Fruit fly (Drosophila melanogaster) whole organism, embryonic: ENCODE data around the gene CG11828.

Source experiments
- ATbp ChIP-seq: fragments of 200-800 bp; sonication (Bioruptor generic); optimal IDR thresholded peaks from 2 replicates; lab custom pipeline; 2017; ENCODE audit warnings: missing biosample characterization, mild to moderate bottlenecking, missing genetic modification characterization, missing genetic modification reagents
- Ada2b ChIP-seq: fragments of 200-800 bp; sonication (Bioruptor generic); IDR thresholded peaks from 2 replicates; pipeline ENCODE4 v1.3.6; 2022; ENCODE audit warnings: missing biosample characterization, missing genetic modification characterization
- BEAF-32 ChIP-seq: fragments of 200-800 bp; sonication (Bioruptor generic); optimal IDR thresholded peaks from 3 replicates; lab custom pipeline; 2017; ENCODE audit warnings: missing biosample characterization, missing genetic modification characterization, mild to moderate bottlenecking, moderate library complexity, missing genetic modification reagents
- Bgb ChIP-seq: fragments of 200-800 bp; sonication (Bioruptor generic); IDR thresholded peaks from 2 replicates; pipeline ENCODE4 v1.3.6; 2022; ENCODE audit warnings: missing biosample characterization, missing genetic modification characterization; ENCODE audit not compliant: partially characterized antibody
- CG10274 ChIP-seq: fragments of 200-800 bp; sonication (Bioruptor generic); optimal IDR thresholded peaks from 3 replicates; lab custom pipeline; 2017; ENCODE audit warnings: missing biosample characterization, mild to moderate bottlenecking, missing genetic modification characterization
- CG10321 ChIP-seq: fragments of 200-800 bp; sonication (Bioruptor generic); IDR thresholded peaks from 2 replicates; pipeline ENCODE4 v1.3.6; 2022; ENCODE audit warnings: missing biosample characterization, missing genetic modification characterization
- CG10366 ChIP-seq: fragments of 200-800 bp; sonication (Bioruptor generic); IDR thresholded peaks from 2 replicates; pipeline ENCODE4 v1.3.6; 2022; ENCODE audit warnings: missing biosample characterization, missing genetic modification characterization
- CG10543 ChIP-seq: fragments of 200-800 bp; sonication (Bioruptor generic); optimal IDR thresholded peaks from 3 replicates; lab custom pipeline; 2017; ENCODE audit warnings: missing biosample characterization, mild to moderate bottlenecking, missing genetic modification characterization, moderate library complexity
- CG11560 ChIP-seq: fragments of 200-800 bp; sonication (Bioruptor generic); IDR thresholded peaks from 3 replicates; pipeline ENCODE4 v1.3.6; 2022; ENCODE audit warnings: missing biosample characterization, missing genetic modification characterization
- CG12391 ChIP-seq: fragments of 200-800 bp; sonication (Bioruptor generic); optimal IDR thresholded peaks from 3 replicates; lab custom pipeline; 2018; ENCODE audit warnings: missing biosample characterization, mild to moderate bottlenecking, missing genetic modification characterization, moderate library complexity
- CG14050 ChIP-seq: fragments of 200-800 bp; sonication (Bioruptor generic); IDR thresholded peaks from 3 replicates; pipeline ENCODE4 v1.3.6; 2022; ENCODE audit warnings: missing biosample characterization, missing genetic modification characterization
- CG15479 ChIP-seq: fragments of 200-800 bp; sonication (Bioruptor generic); optimal IDR thresholded peaks from 3 replicates; lab custom pipeline; 2019; ENCODE audit warnings: missing biosample characterization, mild to moderate bottlenecking, missing genetic modification characterization, moderate library complexity
- CG16813 ChIP-seq: fragments of 200-800 bp; sonication (Bioruptor generic); IDR thresholded peaks from 3 replicates; pipeline ENCODE4 v1.3.6; 2022; ENCODE audit warnings: missing biosample characterization, missing genetic modification characterization; ENCODE audit not compliant: partially characterized antibody
- CG17568 ChIP-seq: fragments of 200-800 bp; sonication (Bioruptor generic); optimal IDR thresholded peaks from 2 replicates; lab custom pipeline; 2018; ENCODE audit warnings: missing biosample characterization, mild to moderate bottlenecking, missing genetic modification characterization, moderate library complexity
- CG2116 ChIP-seq: fragments of 200-800 bp; sonication (Bioruptor generic); optimal IDR thresholded peaks from 3 replicates; lab custom pipeline; 2018; ENCODE audit warnings: missing biosample characterization, mild to moderate bottlenecking, missing genetic modification characterization
- CG31441 ChIP-seq: fragments of 200-800 bp; sonication (Bioruptor generic); IDR thresholded peaks from 2 replicates; pipeline ENCODE4 v1.3.6; 2022; ENCODE audit warnings: missing biosample characterization, missing genetic modification characterization
- CG3726 ChIP-seq: fragments of 200-800 bp; sonication (Bioruptor generic); IDR thresholded peaks from 3 replicates; pipeline ENCODE4, ENCODE4 v1.3.6; 2022; ENCODE audit warnings: missing biosample characterization, missing genetic modification characterization
- CG4360 ChIP-seq: fragments of 200-800 bp; sonication (Bioruptor generic); IDR thresholded peaks from 2 replicates; pipeline ENCODE4 v1.3.6; 2022; ENCODE audit warnings: missing biosample characterization, missing genetic modification characterization
- CG4707 ChIP-seq: fragments of 200-800 bp; sonication (Bioruptor generic); optimal IDR thresholded peaks from 2 replicates; lab custom pipeline; 2018; ENCODE audit warnings: missing biosample characterization, mild to moderate bottlenecking, missing genetic modification characterization, moderate library complexity
- CG6683 ChIP-seq: fragments of 200-800 bp; sonication (Bioruptor generic); optimal IDR thresholded peaks from 2 replicates; lab custom pipeline; 2017; ENCODE audit warnings: missing biosample characterization, mild to moderate bottlenecking, missing genetic modification characterization, missing genetic modification reagents
- CG6813 ChIP-seq: fragments of 200-800 bp; sonication (Bioruptor generic); optimal IDR thresholded peaks from 2 replicates; lab custom pipeline; 2017; ENCODE audit warnings: missing biosample characterization, missing genetic modification characterization, mild to moderate bottlenecking, moderate library complexity, missing genetic modification reagents
- CG7357 ChIP-seq: fragments of 200-800 bp; sonication (Bioruptor generic); IDR thresholded peaks from 3 replicates; pipeline ENCODE4 v1.3.6; 2022; ENCODE audit warnings: missing biosample characterization, missing genetic modification characterization
- CG7372 ChIP-seq: fragments of 200-800 bp; sonication (Bioruptor generic); IDR thresholded peaks from 2 replicates; pipeline ENCODE4 v1.3.6; 2022; ENCODE audit warnings: missing biosample characterization, missing genetic modification characterization
- CG8765 ChIP-seq: fragments of 200-800 bp; sonication (Bioruptor generic); IDR thresholded peaks from 2 replicates; pipeline ENCODE4 v1.3.6; 2022; ENCODE audit warnings: missing biosample characterization, missing genetic modification characterization
- CG8924 ChIP-seq: fragments of 200-800 bp; optimal IDR thresholded peaks from 3 replicates; lab custom pipeline; 2019; ENCODE audit warnings: missing biosample characterization, mild to moderate bottlenecking, missing genetic modification characterization, moderate library complexity
- Chrac-16 ChIP-seq: fragments of 200-800 bp; sonication (Bioruptor generic); optimal IDR thresholded peaks from 3 replicates; lab custom pipeline; 2016; ENCODE audit warnings: missing biosample characterization, missing genetic modification characterization
- Fer1 ChIP-seq: fragments of 200-800 bp; sonication (Bioruptor generic); optimal IDR thresholded peaks from 2 replicates; lab custom pipeline; 2017; ENCODE audit warnings: missing biosample characterization, mild to moderate bottlenecking, missing genetic modification characterization
- Fer3 ChIP-seq: fragments of 200-800 bp; sonication (Bioruptor generic); optimal IDR thresholded peaks from 2 replicates; lab custom pipeline; 2018; ENCODE audit warnings: missing biosample characterization, mild to moderate bottlenecking, missing genetic modification characterization, moderate library complexity
- Gug ChIP-seq: fragments of 200-800 bp; sonication (Bioruptor generic); IDR thresholded peaks from 4 replicates; pipeline ENCODE4 v1.3.6; 2022; ENCODE audit warnings: missing biosample characterization, missing genetic modification characterization
- Hr78 ChIP-seq, 2 experiments: fragments of 200-800 bp in 1 of 2; fragments of >200 bp in 1 of 2; sonication (Bioruptor generic) in 1 of 2; optimal IDR thresholded peaks; 2 replicates each; lab custom pipeline; 2017 to 2019; ENCODE audit warnings: missing biosample characterization in 2 of 2, missing genetic modification characterization in 2 of 2, mild to moderate bottlenecking in 1 of 2, moderate library complexity in 1 of 2
- Max ChIP-seq: fragments of 200-800 bp; sonication (Bioruptor generic); optimal IDR thresholded peaks from 2 replicates; lab custom pipeline; 2016; ENCODE audit warnings: missing biosample characterization, mild to moderate bottlenecking, missing genetic modification characterization
- Nf-YA ChIP-seq: fragments of 200-800 bp; sonication (Bioruptor generic); IDR thresholded peaks from 2 replicates; pipeline ENCODE4 v1.3.6; 2022; ENCODE audit warnings: missing biosample characterization, missing genetic modification characterization
- NfI ChIP-seq: fragments of 200-800 bp; sonication (Bioruptor generic); optimal IDR thresholded peaks from 3 replicates; lab custom pipeline; 2018; ENCODE audit warnings: missing biosample characterization, mild to moderate bottlenecking, missing genetic modification characterization, moderate library complexity
- PHDP ChIP-seq: fragments of 200-800 bp; sonication (Bioruptor generic); optimal IDR thresholded peaks from 3 replicates; lab custom pipeline; 2018; ENCODE audit warnings: missing biosample characterization, mild to moderate bottlenecking, missing genetic modification characterization, moderate library complexity
- Sox100B ChIP-seq: fragments of 200-800 bp; sonication (Bioruptor generic); optimal IDR thresholded peaks from 3 replicates; lab custom pipeline; 2018; ENCODE audit warnings: missing biosample characterization, mild to moderate bottlenecking, missing genetic modification characterization
- Ssrp ChIP-seq: fragments of 200-800 bp; sonication (Bioruptor generic); optimal IDR thresholded peaks from 2 replicates; lab custom pipeline; 2018; ENCODE audit warnings: missing biosample characterization, mild to moderate bottlenecking, missing genetic modification characterization, moderate library complexity
- Tbp ChIP-seq: fragments of >200 bp; optimal IDR thresholded peaks from 2 replicates; lab custom pipeline; 2018; ENCODE audit warnings: missing biosample characterization, missing genetic modification characterization
- ase ChIP-seq: fragments of 200-800 bp; sonication (Bioruptor generic); IDR thresholded peaks from 3 replicates; pipeline ENCODE4 v1.3.6; 2022; ENCODE audit warnings: missing biosample characterization, missing genetic modification characterization
- ash1 ChIP-seq: fragments of 200-800 bp; sonication (Bioruptor generic); optimal IDR thresholded peaks from 2 replicates; lab custom pipeline; 2018; ENCODE audit warnings: missing biosample characterization, mild to moderate bottlenecking, missing genetic modification characterization
- bsh ChIP-seq, 2 experiments: fragments of 200-800 bp; sonication (Bioruptor generic); optimal IDR thresholded peaks; 2 replicates each; lab custom pipeline; 2017 to 2018; ENCODE audit warnings: mild to moderate bottlenecking in 2 of 2, missing biosample characterization in 2 of 2, missing genetic modification characterization in 2 of 2, moderate library complexity in 1 of 2
- ewg ChIP-seq: fragments of 200-800 bp; sonication (Bioruptor generic); optimal IDR thresholded peaks from 3 replicates; lab custom pipeline; 2017; ENCODE audit warnings: mild to moderate bottlenecking, missing biosample characterization, missing genetic modification reagents, missing genetic modification characterization
- gsb-n ChIP-seq: fragments of 200-800 bp; sonication (Bioruptor generic); optimal IDR thresholded peaks from 3 replicates; lab custom pipeline; 2018; ENCODE audit warnings: missing biosample characterization, mild to moderate bottlenecking, missing genetic modification characterization
- hbn ChIP-seq: fragments of 200-800 bp; sonication (Bioruptor generic); IDR thresholded peaks from 2 replicates; pipeline ENCODE4 v1.3.6; 2022; ENCODE audit warnings: missing biosample characterization, missing genetic modification characterization; ENCODE audit not compliant: partially characterized antibody
- hth ChIP-seq: fragments of >200 bp; optimal IDR thresholded peaks from 2 replicates; lab custom pipeline; 2017; ENCODE audit warnings: inconsistent platforms
- jigr1 ChIP-seq: fragments of 200-800 bp; sonication (Bioruptor generic); IDR thresholded peaks from 3 replicates; pipeline ENCODE4 v1.3.6; 2022; ENCODE audit warnings: missing biosample characterization, missing genetic modification characterization
- lmd ChIP-seq: fragments of 200-800 bp; sonication (Bioruptor generic); IDR thresholded peaks from 2 replicates; pipeline ENCODE4 v1.3.6; 2022; ENCODE audit warnings: missing biosample characterization, missing genetic modification characterization
- onecut ChIP-seq: fragments of 200-800 bp; sonication (Bioruptor generic); IDR thresholded peaks from 2 replicates; pipeline ENCODE4 v1.3.6; 2022; ENCODE audit warnings: missing biosample characterization, missing genetic modification characterization
- org-1 ChIP-seq: fragments of 200-800 bp; sonication (Bioruptor generic); optimal IDR thresholded peaks from 2 replicates; lab custom pipeline; 2017; ENCODE audit warnings: missing biosample characterization, missing genetic modification characterization
- sens ChIP-seq: fragments of 200-800 bp; sonication (Bioruptor generic); peaks from one replicate; lab custom pipeline; 2016; ENCODE audit warnings: missing biosample characterization, missing genetic modification characterization
- sqz ChIP-seq: fragments of 200-800 bp; sonication (Bioruptor generic); optimal IDR thresholded peaks from 3 replicates; lab custom pipeline; 2018; ENCODE audit warnings: missing biosample characterization, mild to moderate bottlenecking, missing genetic modification characterization
- trh ChIP-seq: fragments of 200-800 bp; sonication (Bioruptor generic); optimal IDR thresholded peaks from 2 replicates; lab custom pipeline; 2016; ENCODE audit warnings: missing biosample characterization, missing genetic modification characterization

Gene CG11828

DNA sequence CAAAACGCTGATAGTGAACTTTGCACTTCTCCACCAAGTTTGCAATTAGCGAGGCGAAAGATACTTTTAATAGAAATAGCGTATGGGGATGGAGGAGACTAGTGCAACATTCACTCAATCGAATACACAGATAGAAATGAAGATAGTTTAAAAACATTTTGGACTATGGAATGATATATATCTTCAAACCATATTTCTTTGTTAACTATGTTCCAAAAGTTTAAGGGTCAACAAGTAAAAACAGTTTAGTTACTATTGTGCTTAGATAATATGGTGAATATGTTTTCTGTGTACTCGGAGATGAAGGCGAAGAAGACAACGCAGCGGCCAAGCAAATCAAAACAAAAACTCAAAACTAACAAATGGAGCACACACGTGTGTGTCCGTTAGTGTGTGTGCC lies 18.7 kb upstream of the CG11828 start (continued):
- TF ChIP-seq CG2116 (no peak), CG10543 (GFP tag; lab: Kevin White, UChicago) (no peak), Fer1 (GFP tag; lab: Kevin White, UChicago) (peak; percentile 6), CG6813 (GFP tag; lab: Kevin White, UChicago) (no peak), CG4360 (GFP tag; lab: Robert Waterston, UW) (no peak), ATbp (peak; percentile 38), onecut (GFP tag; lab: Robert Waterston, UW) (0 out of 2 replicates have a peak, but pooled peaks have one; percentile 7), PHDP (tag; lab: Kevin White, UChicago) (peak; percentile 66), ase (no peak), Gug (GFP tag; lab: Robert Waterston, UW) (no peak), CG15479 (no peak), CG14050 (GFP tag; lab: Robert Waterston, UW) (no peak), jigr1 (GFP tag; lab: Robert Waterston, UW) (peak; percentile 42; the same call in 2 of the 3 replicates), CG7372 (peak; percentile 45), Max (GFP tag; lab: Kevin White, UChicago) (no peak), CG7357 (GFP tag; lab: Robert Waterston, UW) (no peak), Fer3 (tag; lab: Kevin White, UChicago) (peak; percentile 39), hth (no peak), Bgb (GFP tag; lab: Robert Waterston, UW) (no peak), Ssrp (tag; lab: Kevin White, UChicago) (peak; percentile 56), CG11560 (tag; lab: Robert Waterston, UW) (no peak), bsh (GFP tag; optimal IDR thresholded peaks at IDR 0.05; lab: Kevin White, UChicago) (peak; percentile 1 to 73), Chrac-16 (GFP tag; lab: Kevin White, UChicago) (no peak), sens (GFP tag; lab: Kevin White, UChicago) (peak; percentile 91), trh (GFP tag; lab: Kevin White, UChicago) (no peak), CG10366 (GFP tag; lab: Robert Waterston, UW) (peak; percentile 49), Tbp (GFP tag; lab: Kevin White, UChicago) (no peak), Sox100B (GFP tag; lab: Kevin White, UChicago) (peak; percentile 26), hbn (GFP tag; lab: Robert Waterston, UW) (no peak), CG10274 (GFP tag; lab: Kevin White, UChicago) (no peak), lmd (peak; percentile 66), CG8924 (tag; lab: Kevin White, UChicago) (peak; percentile 39), BEAF-32 (GFP tag; lab: Kevin White, UChicago) (no peak), org-1 (GFP tag; lab: Kevin White, UChicago) (peak; percentile 6), NfI (peak; percentile 48), CG4707 (no peak), Hr78 (GFP tag; optimal IDR thresholded peaks at IDR 0.05; lab: Kevin White, UChicago) (no peak), CG10321 (GFP tag; lab: Robert Waterston, UW) (no peak), CG17568 (no peak), Nf-YA (GFP tag; lab: Robert Waterston, UW) (peak; percentile 51; the same call in 1 of the 2 replicates), CG16813 (GFP tag; lab: Robert Waterston, UW) (no peak), CG12391 (tag; lab: Kevin White, UChicago) (peak; percentile 52), CG31441 (GFP tag; lab: Robert Waterston, UW) (no peak), CG3726 (GFP tag; lab: Robert Waterston, UW) (no peak), gsb-n (tag; lab: Kevin White, UChicago) (peak; percentile 48), CG6683 (no peak), Ada2b (peak; percentile 22; the same call in 1 of the 2 replicates), ash1 (no peak), sqz (GFP tag; lab: Kevin White, UChicago) (no peak), CG8765 (GFP tag; lab: Robert Waterston, UW) (no peak), ewg (GFP tag; lab: Kevin White, UChicago) (peak; percentile 23)
